Fruit fly (Drosophila melanogaster): ENCODE data around the gene mip130.

The mip130 gene

dm6 chrX:1903968-1904367, 4.1 kb upstream of the mip130 start:
- TF ChIP-seq tai (GFP tag; optimal IDR thresholded peaks at IDR 0.05) (no peak), Hnf4 (GFP tag; optimal IDR thresholded peaks at IDR 0.05) (no peak), foxo (GFP tag; optimal IDR thresholded peaks at IDR 0.05) (no peak), fru (GFP tag; optimal IDR thresholded peaks at IDR 0.05) (no peak), Jra (GFP tag; optimal IDR thresholded peaks at IDR 0.05) (no peak), CG9705 (GFP tag; optimal IDR thresholded peaks at IDR 0.05) (no peak), dl (GFP tag; optimal IDR thresholded peaks at IDR 0.05; ENCODE audit: insufficient read depth in 1 of 2, partially characterized antibody in 2 of 2) (no peak), usp (GFP tag; optimal IDR thresholded peaks at IDR 0.05) (no peak), Hr83 (GFP tag; optimal IDR thresholded peaks at IDR 0.05; ENCODE audit: poor library complexity, severe bottlenecking) (no peak), Dif (GFP tag; optimal IDR thresholded peaks at IDR 0.05; ENCODE audit: partially characterized antibody) (no peak), sage (GFP tag; optimal IDR thresholded peaks at IDR 0.05) (no peak), Dfd (GFP tag; optimal IDR thresholded peaks at IDR 0.05) (no peak), pan (optimal IDR thresholded peaks at IDR 0.05) (no peak), Myc (optimal IDR thresholded peaks at IDR 0.05) (no peak), psq (GFP tag; optimal IDR thresholded peaks at IDR 0.05) (no peak), jim (GFP tag; optimal IDR thresholded peaks at IDR 0.05) (no peak), Vsx2 (GFP tag; optimal IDR thresholded peaks at IDR 0.05; ENCODE audit: partially characterized antibody) (no peak), Rel (GFP tag; optimal IDR thresholded peaks at IDR 0.05) (no peak), Rel (tag; optimal IDR thresholded peaks at IDR 0.05) (no peak), dsf (GFP tag; optimal IDR thresholded peaks at IDR 0.05; ENCODE audit: borderline replicate concordance) (no peak)

dm6 chrX:1908757-1909156, 718 bp downstream of the mip130 start, which contains the start of the genes Edem1 and Rbcn-3B:
Edem1 (minus strand) TSS chrX:1908827.
Rbcn-3B (plus strand) TSS chrX:1908920.
- TF ChIP-seq Sp1 (GFP tag; optimal IDR thresholded peaks at IDR 0.05): peak; percentile 10
- TF ChIP-seq sv (GFP tag; optimal IDR thresholded peaks at IDR 0.05): no peak
- TF ChIP-seq CrebA (GFP tag; optimal IDR thresholded peaks at IDR 0.05; ENCODE audit: borderline replicate concordance): no peak

- no peak for TF ChIP-seq brk (GFP tag; optimal IDR thresholded peaks at IDR 0.05)
- TF ChIP-seq ey (GFP tag; optimal IDR thresholded peaks at IDR 0.05): no peak
- no peak for TF ChIP-seq Rel (GFP tag; optimal IDR thresholded peaks at IDR 0.05)
- TF ChIP-seq Rel (tag; optimal IDR thresholded peaks at IDR 0.05): peak; percentile 55
- no peak for TF ChIP-seq rgr (GFP tag; optimal IDR thresholded peaks at IDR 0.05)
Observed at dm6 chrX:1909533-1909932, 1.5 kb downstream of the mip130 start.

- peak; percentile 26 for TF ChIP-seq h (GFP tag; optimal IDR thresholded peaks at IDR 0.05)
- TF ChIP-seq Hr78 (GFP tag; optimal IDR thresholded peaks at IDR 0.05): no peak
- TF ChIP-seq Rel (GFP tag; optimal IDR thresholded peaks at IDR 0.05): no peak
- peak; percentile 90 for TF ChIP-seq Rel (tag; optimal IDR thresholded peaks at IDR 0.05)
- TF ChIP-seq HLH106 (tag; optimal IDR thresholded peaks at IDR 0.05): peak; percentile 8
- no peak for TF ChIP-seq Dfd (GFP tag; optimal IDR thresholded peaks at IDR 0.05)
- TF ChIP-seq GATAd (GFP tag; optimal IDR thresholded peaks at IDR 0.05): no peak
Observed at dm6 chrX:1922765-1923501, 14.9 kb downstream of the mip130 start, which contains the start of the genes eIF2Bepsilon and Ocrl. eIF2Bepsilon (minus strand) TSS chrX:1922874. Ocrl (plus strand) TSS chrX:1922981.

- TF ChIP-seq ey (GFP tag; optimal IDR thresholded peaks at IDR 0.05) (peak; percentile 18), jim (GFP tag; optimal IDR thresholded peaks at IDR 0.05) (no peak), foxo (GFP tag; optimal IDR thresholded peaks at IDR 0.05) (no peak), fru (GFP tag; optimal IDR thresholded peaks at IDR 0.05) (no peak), HLH106 (tag; optimal IDR thresholded peaks at IDR 0.05) (peak; percentile 34), brk (GFP tag; optimal IDR thresholded peaks at IDR 0.05) (no peak), woc (GFP tag; optimal IDR thresholded peaks at IDR 0.05) (no peak), h (GFP tag; optimal IDR thresholded peaks at IDR 0.05) (peak; percentile 75), dsf (GFP tag; optimal IDR thresholded peaks at IDR 0.05; ENCODE audit: borderline replicate concordance) (no peak), Jra (GFP tag; optimal IDR thresholded peaks at IDR 0.05) (no peak), Sp1 (GFP tag; optimal IDR thresholded peaks at IDR 0.05) (peak; percentile 22), Myc (optimal IDR thresholded peaks at IDR 0.05) (peak; percentile 91)
Observed at dm6 chrX:1927473-1928306, 19.7 kb downstream of the mip130 start, which contains the start of gene CG11596. CG11596 (plus strand) TSS chrX:1927683.
